Fruit fly (Drosophila melanogaster): Measurements from ENCODE around the gene PGRP-LD.
A peak's percentile ranks its signal among the peaks of the same experiment; 100 is the strongest.

Gene PGRP-LD

DNA sequence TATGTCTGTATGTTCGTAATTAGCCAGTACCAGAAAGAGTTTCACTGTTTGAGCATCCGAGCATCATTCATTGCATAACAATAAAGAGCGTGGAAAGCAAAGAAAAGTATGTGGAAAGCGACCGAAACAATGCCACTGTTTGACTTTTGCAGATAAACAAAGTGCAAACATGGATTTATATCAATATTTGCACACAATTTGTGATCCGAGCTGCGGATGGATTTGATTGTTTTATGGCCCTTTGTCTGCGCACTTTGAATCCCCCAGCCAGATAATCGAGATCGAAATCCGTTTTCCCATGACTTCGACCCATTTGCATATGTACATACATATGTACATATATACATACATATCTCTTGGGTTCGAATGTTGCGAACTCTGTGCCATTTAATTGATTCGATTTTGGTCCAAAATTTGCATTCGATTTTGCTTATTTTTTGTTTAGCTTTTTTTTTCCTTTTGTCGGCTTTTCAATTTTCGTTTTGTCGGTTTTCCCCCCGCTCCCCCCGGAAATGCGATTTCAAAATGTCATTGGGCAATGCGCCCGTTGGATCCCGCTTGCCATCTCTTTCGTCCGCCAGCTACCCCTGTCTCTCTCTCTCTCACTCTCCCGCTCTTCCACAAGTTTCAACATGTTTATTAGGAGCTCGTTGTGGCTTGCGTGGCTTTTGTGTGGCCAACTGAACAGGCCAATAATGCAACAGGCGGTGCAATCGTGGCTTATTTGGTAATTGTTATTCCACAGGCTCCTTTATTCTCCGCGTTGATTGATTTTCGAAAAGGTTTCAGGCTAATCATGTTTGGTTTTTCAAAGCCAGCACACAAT lies 5.6 kb downstream of the PGRP-LD start (continued):
- TF ChIP-seq pzg (GFP tag; optimal IDR thresholded peaks at IDR 0.05) (no peak), CG15479 (GFP tag; optimal IDR thresholded peaks at IDR 0.05) (no peak), fd64A (GFP tag; optimal IDR thresholded peaks at IDR 0.05) (peak; percentile 2), Nf-YC (tag; optimal IDR thresholded peaks at IDR 0.05) (peak; percentile 41), Poxn (GFP tag; IDR thresholded peaks at IDR 0.05) (no peak), CG1233 (GFP tag; optimal IDR thresholded peaks at IDR 0.05) (peak; percentile 26), abd-A (tag; optimal IDR thresholded peaks at IDR 0.05) (no peak), Jarid2 (GFP tag; optimal IDR thresholded peaks at IDR 0.05) (no peak)

- TF ChIP-seq Kr (GFP tag; optimal IDR thresholded peaks at IDR 0.05), result no peak
- TF ChIP-seq CG5245 (GFP tag; optimal IDR thresholded peaks at IDR 0.05), result no peak
- TF ChIP-seq Deaf1 (tag; optimal IDR thresholded peaks at IDR 0.05), result peak; percentile 77
- peak; percentile 54 for TF ChIP-seq Blimp-1 (GFP tag; optimal IDR thresholded peaks at IDR 0.05)
- no peak for TF ChIP-seq CG4730 (GFP tag; IDR thresholded peaks at IDR 0.05)
- no peak for TF ChIP-seq CG1647 (GFP tag; optimal IDR thresholded peaks at IDR 0.05)
- no peak for TF ChIP-seq peb (GFP tag; IDR thresholded peaks at IDR 0.05)
- no peak for TF ChIP-seq Hr51 (GFP tag; optimal IDR thresholded peaks at IDR 0.05)
- TF ChIP-seq CG10979 (tag; optimal IDR thresholded peaks at IDR 0.05), result no peak
- TF ChIP-seq CG32772 (GFP tag; IDR thresholded peaks at IDR 0.05), result no peak
- TF ChIP-seq oc (tag; optimal IDR thresholded peaks at IDR 0.05), result peak; percentile 45
- TF ChIP-seq CG5180 (GFP tag; optimal IDR thresholded peaks at IDR 0.05), result peak; percentile 16
- TF ChIP-seq trem (tag; optimal IDR thresholded peaks at IDR 0.05), result no peak
- TF ChIP-seq Fer1 (GFP tag; optimal IDR thresholded peaks at IDR 0.05), result no peak
- TF ChIP-seq wdn (GFP tag; IDR thresholded peaks at IDR 0.05), result no peak
- TF ChIP-seq chinmo (GFP tag; IDR thresholded peaks at IDR 0.05; ENCODE audit: partially characterized antibody), result 0 out of 4 replicates have a peak, but pooled peaks have one; percentile 71
- TF ChIP-seq CG34224 (GFP tag; IDR thresholded peaks at IDR 0.05; ENCODE audit: partially characterized antibody), result no peak
- TF ChIP-seq CG17802 (tag; optimal IDR thresholded peaks at IDR 0.05), result no peak
- TF ChIP-seq CG7987 (GFP tag; optimal IDR thresholded peaks at IDR 0.05), result no peak
- TF ChIP-seq sqz (GFP tag; optimal IDR thresholded peaks at IDR 0.05), result peak; percentile 30
- TF ChIP-seq CG12769 (tag; optimal IDR thresholded peaks at IDR 0.05), result peak; percentile 38
- TF ChIP-seq CG2199 (GFP tag; IDR thresholded peaks at IDR 0.05), result no peak
- TF ChIP-seq Pdp1 (GFP tag; optimal IDR thresholded peaks at IDR 0.05), result peak in 1 of 2 experiments; percentile 89
- no peak for TF ChIP-seq fd102C (GFP tag; optimal IDR thresholded peaks at IDR 0.05)
- no peak for TF ChIP-seq Atf3 (GFP tag; optimal IDR thresholded peaks at IDR 0.05)
- no peak for TF ChIP-seq az2 (GFP tag; optimal IDR thresholded peaks at IDR 0.05)
- TF ChIP-seq slou (GFP tag; optimal IDR thresholded peaks at IDR 0.05), result no peak
- TF ChIP-seq Lim3 (GFP tag; IDR thresholded peaks at IDR 0.05), result no peak
- no peak for TF ChIP-seq B-H1 (GFP tag; IDR thresholded peaks at IDR 0.05)
- no peak for TF ChIP-seq tap (tag; optimal IDR thresholded peaks at IDR 0.05)
- no peak for TF ChIP-seq BEAF-32 (GFP tag; optimal IDR thresholded peaks at IDR 0.05)
- TF ChIP-seq Eip74EF (GFP tag; optimal IDR thresholded peaks at IDR 0.05), result no peak
- 0 out of 2 replicates have a peak, but pooled peaks have one; percentile 22 for TF ChIP-seq Drgx (GFP tag; IDR thresholded peaks at IDR 0.05)
- no peak for TF ChIP-seq CG6854 (GFP tag; optimal IDR thresholded peaks at IDR 0.05)
- peak; percentile 45 for TF ChIP-seq Med (GFP tag)
- no peak for TF ChIP-seq vvl (GFP tag; IDR thresholded peaks at IDR 0.05)
- TF ChIP-seq Ets65A (GFP tag), result peak; percentile 69
- no peak for TF ChIP-seq Six4 (GFP tag; optimal IDR thresholded peaks at IDR 0.05)
These were observed 6.8 kb downstream of the PGRP-LD start, which contains the start of gene Cralbp for dm6 chr3L:5786604-5787003. Gene Cralbp, minus strand, starts transcription at chr3L:5786718.
